Worm (Caenorhabditis elegans) whole organism, L1 larva: Measurements from ENCODE around the gene VF13D12L.3.

Source experiments
- C04F5.9 ChIP-seq: sonication (generic microtip); optimal IDR thresholded peaks from 2 replicates; lab custom pipeline; 2016; ENCODE audit warnings: missing genetic modification characterization, missing compliant biosample characterization
- C16A3.4 ChIP-seq: fragments of 150-350 bp; optimal IDR thresholded peaks from 2 replicates; lab custom pipeline; 2014; ENCODE audit warnings: missing biosample characterization, missing genetic modification characterization
- C34B4.2 ChIP-seq: sonication (generic microtip); optimal IDR thresholded peaks from 2 replicates; lab custom pipeline; 2017; ENCODE audit warnings: mild to moderate bottlenecking, missing genetic modification characterization, missing compliant biosample characterization
- F16B12.6 ChIP-seq: fragments of 150-350 bp; optimal IDR thresholded peaks from 2 replicates; lab custom pipeline; 2014; ENCODE audit warnings: missing biosample characterization, missing genetic modification characterization
- aha-1 ChIP-seq: fragments of 150-350 bp; optimal IDR thresholded peaks from 2 replicates; lab custom pipeline; 2014; ENCODE audit warnings: missing biosample characterization, missing genetic modification characterization
- aly-2 ChIP-seq: fragments of 150-350 bp; optimal IDR thresholded peaks from 2 replicates; lab custom pipeline; 2014; ENCODE audit warnings: missing biosample characterization, missing genetic modification characterization
- ama-1 ChIP-seq: fragments of 150-350 bp; optimal IDR thresholded peaks from 2 replicates; lab custom pipeline; 2014
- ceh-82 ChIP-seq, 3 experiments: fragments of 150-350 bp in 1 of 3; sonication (generic microtip) in 2 of 3; optimal IDR thresholded peaks; 2 replicates each; lab custom pipeline; 2014 to 2017; ENCODE audit warnings: missing biosample characterization in 3 of 3, missing genetic modification characterization in 3 of 3
- ceh-88 ChIP-seq: fragments of 200-800 bp; sonication (Bioruptor generic); IDR thresholded peaks from 2 replicates; pipeline ENCODE4 v1.3.6; 2022; ENCODE audit warnings: missing genetic modification characterization, missing compliant biosample characterization
- ces-1 ChIP-seq: fragments of 150-350 bp; optimal IDR thresholded peaks from 2 replicates; lab custom pipeline; 2014; ENCODE audit warnings: missing biosample characterization, missing genetic modification reagents, missing genetic modification characterization
- dpl-1 ChIP-seq, 3 experiments: fragments of 150-350 bp in 2 of 3; sonication (generic microtip) in 1 of 3; optimal IDR thresholded peaks; 2 replicates each; lab custom pipeline; 2014 to 2017; ENCODE audit warnings: missing biosample characterization in 3 of 3, missing genetic modification characterization in 3 of 3, missing genetic modification reagents in 3 of 3
- dsc-1 ChIP-seq: sonication (generic microtip); optimal IDR thresholded peaks from 2 replicates; lab custom pipeline; 2016; ENCODE audit warnings: mild to moderate bottlenecking, missing genetic modification characterization, missing compliant biosample characterization
- efl-1 ChIP-seq, 4 experiments: fragments of 150-350 bp; optimal IDR thresholded peaks in 3 of 4; peaks in 1 of 4; 1 replicate in 1 of 4; 2 replicates in 3 of 4; lab custom pipeline; 2014; ENCODE audit warnings: missing biosample characterization in 2 of 4, missing genetic modification characterization in 2 of 4, missing genetic modification reagents in 2 of 4
- efl-3 ChIP-seq: fragments of 200-800 bp; sonication (Bioruptor generic); optimal IDR thresholded peaks from 2 replicates; lab custom pipeline; 2018; ENCODE audit warnings: mild to moderate bottlenecking, missing genetic modification characterization, missing compliant biosample characterization
- egl-27 ChIP-seq, 2 experiments: fragments of 150-350 bp in 1 of 2; sonication (generic microtip); optimal IDR thresholded peaks; 3 replicates each; lab custom pipeline; 2017 to 2018; ENCODE audit warnings: missing biosample characterization in 2 of 2, missing genetic modification characterization in 2 of 2, missing genetic modification reagents in 2 of 2
- elt-2 ChIP-seq: sonication (generic microtip); optimal IDR thresholded peaks from 2 replicates; lab custom pipeline; 2016; ENCODE audit warnings: missing genetic modification characterization, mild to moderate bottlenecking, inconsistent platforms, missing compliant biosample characterization, missing genetic modification reagents
- elt-3 ChIP-seq, 6 experiments: fragments of 150-350 bp in 1 of 6; sonication (generic microtip); optimal IDR thresholded peaks; 2 replicates each; lab custom pipeline; 2017 to 2018; ENCODE audit warnings: missing biosample characterization in 6 of 6, missing genetic modification characterization in 6 of 6, inconsistent platforms in 1 of 6
- fkh-4 ChIP-seq: sonication (generic microtip); optimal IDR thresholded peaks from 2 replicates; lab custom pipeline; 2016; ENCODE audit warnings: missing compliant biosample characterization, missing genetic modification characterization, borderline replicate concordance
- fkh-8 ChIP-seq: sonication (generic microtip); optimal IDR thresholded peaks from 2 replicates; lab custom pipeline; 2016; ENCODE audit warnings: mild to moderate bottlenecking, missing genetic modification characterization, missing compliant biosample characterization
- fos-1 ChIP-seq: fragments of 150-350 bp; optimal IDR thresholded peaks from 2 replicates; lab custom pipeline; 2014; ENCODE audit warnings: missing biosample characterization, missing genetic modification characterization
- hlh-17 ChIP-seq: fragments of 200-800 bp; sonication (Bioruptor generic); optimal IDR thresholded peaks from 2 replicates; lab custom pipeline; 2018; ENCODE audit warnings: missing genetic modification characterization, mild to moderate bottlenecking, missing compliant biosample characterization, moderate library complexity, borderline replicate concordance
- hlh-4 ChIP-seq: sonication (generic microtip); optimal IDR thresholded peaks from 2 replicates; lab custom pipeline; 2016; ENCODE audit warnings: mild to moderate bottlenecking, missing genetic modification characterization, missing compliant biosample characterization
- irx-1 ChIP-seq: sonication (generic microtip); optimal IDR thresholded peaks from 2 replicates; lab custom pipeline; 2016; ENCODE audit warnings: missing genetic modification characterization, missing compliant biosample characterization
- isw-1 ChIP-seq: fragments of 200-800 bp; sonication (Bioruptor generic); IDR thresholded peaks from 2 replicates; pipeline ENCODE4 v1.3.6; 2022; ENCODE audit warnings: missing genetic modification characterization, missing compliant biosample characterization
- lin-13 ChIP-seq: fragments of 150-350 bp; optimal IDR thresholded peaks from 2 replicates; lab custom pipeline; 2014; ENCODE audit warnings: missing biosample characterization, missing genetic modification reagents, missing genetic modification characterization
- lin-35 ChIP-seq, 2 experiments: fragments of 150-350 bp; optimal IDR thresholded peaks; 2 replicates each; lab custom pipeline; 2014; ENCODE audit warnings: missing biosample characterization in 2 of 2, missing genetic modification characterization in 2 of 2, missing genetic modification reagents in 2 of 2
- lsy-2 ChIP-seq, 2 experiments: fragments of 150-350 bp; optimal IDR thresholded peaks; 2 replicates each; lab custom pipeline; 2014; ENCODE audit warnings: missing biosample characterization in 2 of 2, missing genetic modification characterization in 2 of 2
- mab-9 ChIP-seq: fragments of 200-800 bp; sonication (Bioruptor generic); IDR thresholded peaks from 2 replicates; pipeline ENCODE4 v1.3.6; 2022; ENCODE audit warnings: missing genetic modification reagents, missing genetic modification characterization, missing compliant biosample characterization
- mdl-1 ChIP-seq, 2 experiments: fragments of 150-350 bp; optimal IDR thresholded peaks; 2 replicates each; lab custom pipeline; 2014 to 2017; ENCODE audit warnings: missing biosample characterization in 2 of 2, missing genetic modification characterization in 2 of 2, inconsistent platforms in 1 of 2
- mef-2 ChIP-seq: fragments of 150-350 bp; optimal IDR thresholded peaks from 2 replicates; lab custom pipeline; 2014; ENCODE audit warnings: missing biosample characterization, missing genetic modification characterization
- mep-1 ChIP-seq: fragments of 150-350 bp; optimal IDR thresholded peaks from 2 replicates; lab custom pipeline; 2014; ENCODE audit warnings: missing biosample characterization, missing genetic modification characterization
- nhr-11 ChIP-seq: fragments of 150-350 bp; optimal IDR thresholded peaks from 2 replicates; lab custom pipeline; 2014; ENCODE audit warnings: missing biosample characterization, missing genetic modification characterization
- nhr-12 ChIP-seq: sonication (generic microtip); optimal IDR thresholded peaks from 2 replicates; lab custom pipeline; 2017; ENCODE audit warnings: missing biosample characterization, missing genetic modification characterization
- nhr-20 ChIP-seq: sonication (generic microtip); optimal IDR thresholded peaks from 2 replicates; lab custom pipeline; 2016; ENCODE audit warnings: mild to moderate bottlenecking, missing genetic modification characterization, missing compliant biosample characterization
- nhr-47 ChIP-seq: sonication (generic microtip); optimal IDR thresholded peaks from 2 replicates; lab custom pipeline; 2016; ENCODE audit warnings: mild to moderate bottlenecking, missing genetic modification characterization, moderate library complexity, missing compliant biosample characterization
- nhr-71 ChIP-seq: sonication (generic microtip); optimal IDR thresholded peaks from 2 replicates; lab custom pipeline; 2016; ENCODE audit warnings: mild to moderate bottlenecking, missing genetic modification characterization, moderate library complexity, missing compliant biosample characterization
- nhr-76 ChIP-seq: sonication (generic microtip); optimal IDR thresholded peaks from 2 replicates; lab custom pipeline; 2017; ENCODE audit warnings: missing biosample characterization, missing genetic modification characterization
- nhr-85 ChIP-seq: sonication (generic microtip); peaks from one replicate; lab custom pipeline; 2016; ENCODE audit warnings: missing genetic modification characterization, inconsistent platforms, missing compliant biosample characterization
- pax-3 ChIP-seq: fragments of 200-800 bp; sonication (Bioruptor generic); optimal IDR thresholded peaks from 2 replicates; lab custom pipeline; 2018; ENCODE audit warnings: mild to moderate bottlenecking, missing genetic modification characterization, moderate library complexity, missing compliant biosample characterization
- pqm-1 ChIP-seq: sonication (generic microtip); optimal IDR thresholded peaks from 3 replicates; lab custom pipeline; 2017; ENCODE audit warnings: missing biosample characterization, missing genetic modification characterization
- rnt-1 ChIP-seq: sonication (generic microtip); optimal IDR thresholded peaks from 2 replicates; lab custom pipeline; 2016; ENCODE audit warnings: mild to moderate bottlenecking, missing genetic modification characterization, moderate library complexity, missing compliant biosample characterization
- skn-1 ChIP-seq: fragments of 150-350 bp; optimal IDR thresholded peaks from 2 replicates; lab custom pipeline; 2014; ENCODE audit warnings: missing biosample characterization, missing genetic modification characterization
- snpc-4 ChIP-seq: fragments of 150-350 bp; optimal IDR thresholded peaks from 2 replicates; lab custom pipeline; 2014; ENCODE audit warnings: missing biosample characterization, missing genetic modification characterization
- snu-23 ChIP-seq: sonication (generic microtip); optimal IDR thresholded peaks from 2 replicates; lab custom pipeline; 2016; ENCODE audit warnings: missing genetic modification characterization, missing compliant biosample characterization
- sptf-1 ChIP-seq: fragments of 150-350 bp; optimal IDR thresholded peaks from 2 replicates; lab custom pipeline; 2014; ENCODE audit warnings: missing biosample characterization, missing genetic modification characterization
- sup-37 ChIP-seq: fragments of 200-800 bp; sonication (Bioruptor generic); optimal IDR thresholded peaks from 2 replicates; lab custom pipeline; 2018; ENCODE audit warnings: mild to moderate bottlenecking, missing genetic modification characterization, missing compliant biosample characterization
- swsn-7 ChIP-seq: sonication (generic microtip); optimal IDR thresholded peaks from 2 replicates; lab custom pipeline; 2016; ENCODE audit warnings: missing genetic modification characterization, missing compliant biosample characterization
- tlp-1 ChIP-seq: fragments of 150-350 bp; optimal IDR thresholded peaks from 2 replicates; lab custom pipeline; 2014; ENCODE audit warnings: missing biosample characterization, missing genetic modification characterization
- unc-130 ChIP-seq: fragments of 150-350 bp; optimal IDR thresholded peaks from 2 replicates; lab custom pipeline; 2017; ENCODE audit warnings: missing biosample characterization, missing genetic modification characterization, inconsistent platforms
- unc-30 ChIP-seq: sonication (generic microtip); optimal IDR thresholded peaks from 2 replicates; lab custom pipeline; 2017; ENCODE audit warnings: missing biosample characterization, missing genetic modification characterization
- unc-98 ChIP-seq: fragments of 200-800 bp; sonication (Bioruptor generic); IDR thresholded peaks from 2 replicates; pipeline ENCODE4 v1.3.6; 2022; ENCODE audit warnings: missing genetic modification characterization, missing compliant biosample characterization
- zip-4 ChIP-seq: fragments of 200-800 bp; sonication (Bioruptor generic); optimal IDR thresholded peaks from 2 replicates; lab custom pipeline; 2018; ENCODE audit warnings: mild to moderate bottlenecking, missing genetic modification characterization, moderate library complexity, missing compliant biosample characterization
- ztf-11 ChIP-seq, 2 experiments: sonication (generic microtip); optimal IDR thresholded peaks; 2 replicates each; lab custom pipeline; 2016 to 2017; ENCODE audit warnings: missing genetic modification characterization in 2 of 2, missing biosample characterization in 1 of 2, missing compliant biosample characterization in 1 of 2

Gene VF13D12L.3

ce11 chrII:11756684-11757107 lies 50.9 kb downstream of the VF13D12L.3 start (continued):
- TF ChIP-seq isw-1 (GFP tag; lab: Robert Waterston, UW), result no peak
- no peak for TF ChIP-seq ces-1 (GFP tag; lab: Kevin White, UChicago)
- TF ChIP-seq efl-3, result no peak
- no peak for TF ChIP-seq tlp-1 (tag; lab: Kevin White, UChicago)
- peak; percentile 31 to 47 for TF ChIP-seq lin-35 (GFP tag; optimal IDR thresholded peaks at IDR 0.05; lab: Kevin White, UChicago)
- no peak for TF ChIP-seq nhr-12 (tag; lab: Kevin White, UChicago)
- no peak for TF ChIP-seq unc-130 (tag; lab: Kevin White, UChicago)
- TF ChIP-seq lsy-2 (tag; optimal IDR thresholded peaks at IDR 0.05; lab: Kevin White, UChicago), result peak in 1 of 2 experiments; percentile 86
- TF ChIP-seq hlh-4, result no peak
- peak; percentile 98 for TF ChIP-seq ama-1
- TF ChIP-seq elt-2, result no peak
- TF ChIP-seq C16A3.4, result no peak
- peak; percentile 82 for TF ChIP-seq fkh-8 (tag; lab: Kevin White, UChicago)
- TF ChIP-seq nhr-20, result peak; percentile 44
- peak; percentile 77 for TF ChIP-seq nhr-85 (tag; lab: Kevin White, UChicago)
- no peak for TF ChIP-seq unc-30 (tag; lab: Kevin White, UChicago)
- peak; percentile 10 for TF ChIP-seq nhr-47 (tag; lab: Kevin White, UChicago)
- no peak for TF ChIP-seq pqm-1 (tag; lab: Kevin White, UChicago)
- TF ChIP-seq hlh-17 (GFP tag; lab: Kevin White, UChicago), result no peak
- no peak for TF ChIP-seq fkh-4 (tag; lab: Kevin White, UChicago)
- TF ChIP-seq F16B12.6 (tag; lab: Kevin White, UChicago), result no peak
- no peak for TF ChIP-seq aha-1 (tag; lab: Kevin White, UChicago)
- no peak for TF ChIP-seq zip-4
- TF ChIP-seq unc-98 (GFP tag; lab: Robert Waterston, UW), result no peak
- TF ChIP-seq C34B4.2 (tag; lab: Kevin White, UChicago), result no peak
- TF ChIP-seq egl-27 (tag; optimal IDR thresholded peaks at IDR 0.05; lab: Kevin White, UChicago), result no peak
- no peak for TF ChIP-seq fos-1 (tag; lab: Kevin White, UChicago)
- no peak for TF ChIP-seq ceh-82 (tag; optimal IDR thresholded peaks at IDR 0.05; lab: Kevin White, UChicago)
- no peak for TF ChIP-seq sup-37 (GFP tag; lab: Kevin White, UChicago)
- peak in 1 of 2 experiments; percentile 26 for TF ChIP-seq ztf-11 (tag; optimal IDR thresholded peaks at IDR 0.05; lab: Kevin White, UChicago)
- TF ChIP-seq snpc-4 (tag; lab: Kevin White, UChicago), result peak; percentile 55
- TF ChIP-seq sptf-1, result no peak
- TF ChIP-seq mep-1 (tag; lab: Kevin White, UChicago), result peak; percentile 98
- peak; percentile 81 for TF ChIP-seq nhr-71 (tag; lab: Kevin White, UChicago)
- TF ChIP-seq lin-13 (GFP tag; lab: Kevin White, UChicago), result peak; percentile 28
- TF ChIP-seq irx-1 (tag; lab: Kevin White, UChicago), result no peak
- no peak for TF ChIP-seq efl-1 (optimal IDR thresholded peaks at IDR 0.05; lab: Kevin White, UChicago)
- TF ChIP-seq efl-1 (GFP tag; optimal IDR thresholded peaks at IDR 0.05 in 1 of 2; lab: Kevin White, UChicago), result peak in 1 of 2 experiments; percentile 20
- TF ChIP-seq mdl-1 (tag; optimal IDR thresholded peaks at IDR 0.05; lab: Kevin White, UChicago), result peak in 1 of 2 experiments; percentile 4
- no peak for TF ChIP-seq nhr-76 (tag; lab: Kevin White, UChicago)
- TF ChIP-seq C04F5.9 (tag; lab: Kevin White, UChicago), result no peak
- TF ChIP-seq dsc-1 (tag; lab: Kevin White, UChicago), result peak; percentile 33
- TF ChIP-seq aly-2 (tag; lab: Kevin White, UChicago), result peak; percentile 100
- peak; percentile 46 for TF ChIP-seq mef-2
- peak in 2 of 3 experiments; percentile 39 to 58 for TF ChIP-seq dpl-1 (GFP tag; optimal IDR thresholded peaks at IDR 0.05; lab: Kevin White, UChicago)
- TF ChIP-seq elt-3 (tag; optimal IDR thresholded peaks at IDR 0.05; lab: Kevin White, UChicago), result peak in 1 of 6 experiments; percentile 73
- TF ChIP-seq skn-1 (tag; lab: Kevin White, UChicago), result peak; percentile 91
- TF ChIP-seq snu-23 (GFP tag; lab: Kevin White, UChicago), result peak; percentile 66
- no peak for TF ChIP-seq nhr-11 (tag; lab: Kevin White, UChicago)
- peak; percentile 35 for TF ChIP-seq swsn-7
- TF ChIP-seq mab-9 (GFP tag; lab: Robert Waterston, UW), result peak; percentile 84
- no peak; the same call in 1 of the 2 replicates for TF ChIP-seq ceh-88 (GFP tag; lab: Robert Waterston, UW)
- peak; percentile 40 for TF ChIP-seq rnt-1 (tag; lab: Kevin White, UChicago)
- TF ChIP-seq pax-3 (tag; lab: Kevin White, UChicago), result peak; percentile 22
